Worm (Caenorhabditis elegans): ENCODE data around the gene E02C12.9.

The E02C12.9 gene

ce11 chrV:9406890-9407289, 31.6 kb upstream of the E02C12.9 start:
- 0 out of 4 replicates have a peak, but pooled peaks of 1 of the 2 experiments have one; percentile 32 for TF ChIP-seq madf-5 (GFP tag; IDR thresholded peaks at IDR 0.05)
- TF ChIP-seq unc-130 (GFP tag; optimal IDR thresholded peaks at IDR 0.05), result peak; percentile 21
- no peak for TF ChIP-seq mxl-2 (GFP tag; conservative IDR thresholded peaks at IDR 0.05)
- 0 out of 2 replicates have a peak, but pooled peaks have one; percentile 39 for TF ChIP-seq daf-19 (GFP tag; conservative IDR thresholded peaks at IDR 0.05)
- no peak for TF ChIP-seq F44E2.7 (GFP tag; IDR thresholded peaks at IDR 0.05)
- 0 out of 2 replicates have a peak, but pooled peaks have one; percentile 42 for TF ChIP-seq zfp-3 (GFP tag; conservative IDR thresholded peaks at IDR 0.05)
- peak; percentile 42 for TF ChIP-seq dve-1 (tag; optimal IDR thresholded peaks at IDR 0.05; ENCODE audit: insufficient read depth)
- no peak for TF ChIP-seq aha-1 (tag)

DNA sequence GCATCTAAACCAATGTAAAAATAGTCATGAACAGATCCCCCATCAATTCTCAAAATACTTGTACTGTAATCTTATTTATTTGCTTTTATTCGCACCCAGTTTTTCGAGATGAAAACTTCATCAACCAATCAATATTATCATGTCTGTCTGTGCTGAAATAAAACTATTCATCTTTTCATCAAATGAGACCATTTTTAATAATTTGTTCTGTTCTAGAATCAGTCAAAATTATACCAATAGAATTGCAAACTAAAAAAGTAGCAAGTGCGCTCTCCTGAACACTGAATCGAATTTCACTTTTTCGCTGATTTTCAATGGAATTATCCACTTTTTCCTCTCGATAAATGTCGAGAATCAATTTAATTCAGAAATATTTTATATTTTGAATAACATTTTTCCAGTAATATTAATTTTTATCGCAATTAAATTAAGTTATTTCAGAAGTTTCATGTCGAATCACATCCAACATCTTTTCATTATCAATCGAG, 24.7 kb upstream of the E02C12.9 start, which contains the start of gene trpp-4:
trpp-4 (plus strand) TSS at position 442 of the 488 bp plus-strand sequence.
- TF ChIP-seq unc-62 (GFP tag; optimal IDR thresholded peaks at IDR 0.05 in 1 of 2) (peak in 1 of 2 experiments; percentile 42), unc-62 (tag; optimal IDR thresholded peaks at IDR 0.05) (no peak), jun-1 (tag; optimal IDR thresholded peaks at IDR 0.05) (no peak), aha-1 (tag) (peak; percentile 91)

- TF ChIP-seq ctbp-1 (GFP tag; IDR thresholded peaks at IDR 0.05) (no peak), mxl-3 (GFP tag; optimal IDR thresholded peaks at IDR 0.05) (peak; percentile 15)
Measured at ce11 chrV:9394938-9395639, 19.8 kb upstream of the E02C12.9 start.

- TF ChIP-seq snpc-4 (tag; optimal IDR thresholded peaks at IDR 0.05) (peak; percentile 78), ctbp-1 (GFP tag; IDR thresholded peaks at IDR 0.05) (no peak)
Measured at ce11 chrV:9391959-9392358, 16.7 kb upstream of the E02C12.9 start.

ce11 chrV:9386143-9386542, 10.9 kb upstream of the E02C12.9 start, which contains the start of gene hum-2:
TSS of gene hum-2 (plus strand) at chrV:9386175.
- TF ChIP-seq ceh-44 (GFP tag; IDR thresholded peaks at IDR 0.05), result no peak
- TF ChIP-seq aly-2 (tag; optimal IDR thresholded peaks at IDR 0.05), result no peak
- TF ChIP-seq aha-1 (tag), result peak; percentile 94

DNA sequence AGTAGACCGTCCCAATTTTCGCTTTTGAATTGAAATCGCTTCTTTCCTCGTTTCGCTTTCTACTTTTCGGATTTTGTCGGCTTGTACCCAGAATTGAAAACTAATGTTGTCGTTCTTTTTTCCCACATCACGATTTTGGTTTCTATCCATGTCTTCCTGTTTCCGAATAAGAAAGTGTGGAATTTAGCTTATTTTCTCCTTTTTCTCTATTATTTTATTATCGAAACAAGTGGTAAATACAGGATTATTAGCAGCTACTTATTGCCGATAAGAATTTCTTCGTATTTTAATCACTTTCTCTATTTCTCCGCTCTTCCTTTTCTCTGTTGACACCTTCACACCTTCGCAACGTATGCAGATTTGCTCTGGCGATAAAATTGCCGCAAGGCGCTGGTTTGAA, 9.7 kb upstream of the E02C12.9 start:
- TF ChIP-seq aha-1 (tag) (peak; percentile 52), spr-3 (GFP tag; optimal IDR thresholded peaks at IDR 0.05) (no peak), fos-1 (tag; optimal IDR thresholded peaks at IDR 0.05) (no peak)

- no peak for TF ChIP-seq unc-62 (GFP tag; optimal IDR thresholded peaks at IDR 0.05 in 1 of 2)
- TF ChIP-seq unc-62 (tag; optimal IDR thresholded peaks at IDR 0.05), result no peak
- TF ChIP-seq hif-1 (tag; optimal IDR thresholded peaks at IDR 0.05), result no peak
- TF ChIP-seq nhr-41 (GFP tag; IDR thresholded peaks at IDR 0.05), result no peak
- TF ChIP-seq ceh-28 (tag; optimal IDR thresholded peaks at IDR 0.05), result no peak
- TF ChIP-seq ceh-62 (tag; optimal IDR thresholded peaks at IDR 0.05), result no peak
- no peak for TF ChIP-seq zfp-3 (GFP tag; conservative IDR thresholded peaks at IDR 0.05)
- TF ChIP-seq lir-3 (tag; optimal IDR thresholded peaks at IDR 0.05), result no peak
- no peak for TF ChIP-seq dmd-9 (GFP tag; IDR thresholded peaks at IDR 0.05)
- no peak for TF ChIP-seq ceh-82 (tag; optimal IDR thresholded peaks at IDR 0.05)
- TF ChIP-seq zag-1 (tag; optimal IDR thresholded peaks at IDR 0.05), result no peak
- no peak for TF ChIP-seq Y48G9A.11 (GFP tag; IDR thresholded peaks at IDR 0.05)
- TF ChIP-seq nhr-77 (tag; optimal IDR thresholded peaks at IDR 0.05), result no peak
- TF ChIP-seq fkh-10 (GFP tag; optimal IDR thresholded peaks at IDR 0.05), result no peak
- no peak for TF ChIP-seq attf-4 (tag; optimal IDR thresholded peaks at IDR 0.05)
- TF ChIP-seq saeg-2 (GFP tag; IDR thresholded peaks at IDR 0.05), result no peak
- no peak for TF ChIP-seq lin-1 (GFP tag; IDR thresholded peaks at IDR 0.05)
- TF ChIP-seq mdl-1 (tag; optimal IDR thresholded peaks at IDR 0.05), result no peak
- no peak for TF ChIP-seq skn-1 (tag; optimal IDR thresholded peaks at IDR 0.05)
- TF ChIP-seq madf-5 (GFP tag; IDR thresholded peaks at IDR 0.05), result no peak
Measured at ce11 chrV:9384359-9384758, 9.1 kb upstream of the E02C12.9 start.

All from whole organism, L4 larva.